Worm (Caenorhabditis elegans) whole organism, L4 larva: Measurements from ENCODE around the gene M01H9.5.

Experiments
- F26F4.8 ChIP-seq: fragments of 200-800 bp; sonication (Bioruptor generic); conservative IDR thresholded peaks from 2 replicates; pipeline ENCODE4 v1.3.6; 2022; ENCODE audit warnings: missing genetic modification characterization, missing compliant biosample characterization
- F44E2.7 ChIP-seq: fragments of 200-800 bp; sonication (Bioruptor generic); IDR thresholded peaks from 2 replicates; pipeline ENCODE4 v2.1.2; 2022; ENCODE audit warnings: missing genetic modification characterization, missing compliant biosample characterization
- Y48G9A.11 ChIP-seq: fragments of 200-800 bp; sonication (Bioruptor generic); IDR thresholded peaks from 2 replicates; pipeline ENCODE4 v1.3.6; 2022; ENCODE audit warnings: missing genetic modification reagents, missing genetic modification characterization, missing compliant biosample characterization
- aha-1 ChIP-seq: fragments of 150-350 bp; peaks from one replicate; lab custom pipeline; 2014; ENCODE audit warnings: missing biosample characterization, missing genetic modification characterization
- arid-1 ChIP-seq: fragments of 200-800 bp; sonication (Bioruptor generic); conservative IDR thresholded peaks from 2 replicates; pipeline ENCODE4 v1.3.6; 2022; ENCODE audit warnings: missing genetic modification reagents, missing genetic modification characterization, missing compliant biosample characterization
- ceh-28 ChIP-seq: fragments of 150-350 bp; optimal IDR thresholded peaks from 2 replicates; lab custom pipeline; 2014; ENCODE audit warnings: missing biosample characterization, missing genetic modification reagents, missing genetic modification characterization
- daf-16 ChIP-seq, 3 experiments: sonication (generic microtip); optimal IDR thresholded peaks; 2 replicates each; lab custom pipeline; 2016 to 2017; ENCODE audit warnings: missing genetic modification characterization in 3 of 3, missing genetic modification reagents in 3 of 3, mild to moderate bottlenecking in 2 of 3, missing compliant biosample characterization in 2 of 3, missing biosample characterization in 1 of 3, moderate library complexity in 1 of 3
- daf-8 ChIP-seq: fragments of 200-800 bp; sonication (Bioruptor generic); IDR thresholded peaks from 2 replicates; pipeline ENCODE4 v1.3.6; 2022; ENCODE audit warnings: missing genetic modification characterization, missing compliant biosample characterization
- dmd-6 ChIP-seq: fragments of 200-800 bp; sonication (Bioruptor generic); IDR thresholded peaks from 2 replicates; pipeline ENCODE4 v1.3.6; 2022; ENCODE audit warnings: missing genetic modification reagents, missing genetic modification characterization, missing compliant biosample characterization
- dve-1 ChIP-seq: sonication (generic microtip); optimal IDR thresholded peaks from 2 replicates; lab custom pipeline; 2017; ENCODE audit warnings: antibody characterized with exemption, mild to moderate bottlenecking, missing genetic modification characterization, missing compliant biosample characterization; ENCODE audit not compliant: insufficient read depth
- gei-8 ChIP-seq: fragments of 200-800 bp; sonication (Bioruptor generic); optimal IDR thresholded peaks from 2 replicates; lab custom pipeline; 2018; ENCODE audit warnings: mild to moderate bottlenecking, missing genetic modification characterization, missing compliant biosample characterization
- hlh-11 ChIP-seq: fragments of 200-800 bp; sonication (Bioruptor generic); optimal IDR thresholded peaks from 2 replicates; lab custom pipeline; 2018; ENCODE audit warnings: mild to moderate bottlenecking, missing genetic modification characterization, missing compliant biosample characterization
- hlh-30 ChIP-seq: sonication (generic microtip); optimal IDR thresholded peaks from 2 replicates; lab custom pipeline; 2017; ENCODE audit warnings: antibody characterized with exemption, mild to moderate bottlenecking, missing genetic modification characterization, missing compliant biosample characterization; ENCODE audit not compliant: insufficient read depth
- hmg-1.1 ChIP-seq: fragments of 200-800 bp; sonication (Bioruptor generic); IDR thresholded peaks from 2 replicates; pipeline ENCODE4 v1.3.6; 2022; ENCODE audit warnings: missing genetic modification reagents, missing genetic modification characterization, missing compliant biosample characterization
- lin-1 ChIP-seq: fragments of 200-800 bp; sonication (Bioruptor generic); IDR thresholded peaks from 2 replicates; pipeline ENCODE4 v1.3.6; 2022; ENCODE audit warnings: missing genetic modification reagents, missing genetic modification characterization, missing compliant biosample characterization
- lin-38 ChIP-seq: fragments of 200-800 bp; sonication (Bioruptor generic); IDR thresholded peaks from 2 replicates; pipeline ENCODE4 v1.3.6; 2022; ENCODE audit warnings: missing genetic modification reagents, missing genetic modification characterization, missing compliant biosample characterization
- lin-39 ChIP-seq: fragments of 150-350 bp; optimal IDR thresholded peaks from 2 replicates; lab custom pipeline; 2014; ENCODE audit warnings: missing biosample characterization, missing genetic modification reagents, missing genetic modification characterization
- lsy-2 ChIP-seq, 2 experiments: fragments of 150-350 bp in 1 of 2; sonication (generic microtip) in 1 of 2; optimal IDR thresholded peaks; 2 replicates each; lab custom pipeline; 2014 to 2017; ENCODE audit warnings: missing biosample characterization in 2 of 2, missing genetic modification characterization in 2 of 2
- mdl-1 ChIP-seq, 2 experiments: fragments of 150-350 bp in 1 of 2; sonication (generic microtip) in 1 of 2; optimal IDR thresholded peaks; 2 replicates each; lab custom pipeline; 2014 to 2017; ENCODE audit warnings: missing biosample characterization in 2 of 2, missing genetic modification characterization in 2 of 2
- mdt-29 ChIP-seq: fragments of 200-800 bp; sonication (Bioruptor generic); IDR thresholded peaks from 2 replicates; pipeline ENCODE4 v1.3.6; 2022; ENCODE audit warnings: missing genetic modification reagents, missing genetic modification characterization, missing compliant biosample characterization
- mes-2 ChIP-seq: sonication (generic microtip); optimal IDR thresholded peaks from 2 replicates; lab custom pipeline; 2016; ENCODE audit warnings: missing genotype, mild to moderate bottlenecking, missing genetic modification characterization, missing compliant biosample characterization; ENCODE audit not compliant: poor library complexity, severe bottlenecking
- mxl-3 ChIP-seq: fragments of 200-800 bp; sonication (Bioruptor generic); optimal IDR thresholded peaks from 2 replicates; lab custom pipeline; 2018; ENCODE audit warnings: mild to moderate bottlenecking, missing genetic modification characterization, missing compliant biosample characterization
- nhr-28 ChIP-seq: fragments of 150-350 bp; optimal IDR thresholded peaks from 2 replicates; lab custom pipeline; 2014; ENCODE audit warnings: missing biosample characterization, missing genetic modification characterization
- nhr-48 ChIP-seq: sonication (generic microtip); optimal IDR thresholded peaks from 2 replicates; lab custom pipeline; 2016; ENCODE audit warnings: mild to moderate bottlenecking, missing genetic modification characterization, missing compliant biosample characterization
- pha-4 ChIP-seq, 2 experiments: fragments of 150-350 bp in 1 of 2; fragments of 200-800 bp in 1 of 2; sonication (Bioruptor generic) in 1 of 2; IDR thresholded peaks in 1 of 2; optimal IDR thresholded peaks in 1 of 2; 2 replicates each; pipeline versions ENCODE4 v1.3.6 to Lab custom; 2014 to 2022; ENCODE audit warnings: missing genetic modification characterization in 2 of 2, missing genetic modification reagents in 2 of 2, missing biosample characterization in 1 of 2, missing compliant biosample characterization in 1 of 2
- set-16 ChIP-seq: fragments of 200-800 bp; sonication (Bioruptor generic); IDR thresholded peaks from 2 replicates; pipeline ENCODE4 v1.3.6; 2022; ENCODE audit warnings: missing genetic modification reagents, missing genetic modification characterization, missing compliant biosample characterization
- tra-1 ChIP-seq: fragments of 200-800 bp; sonication (Bioruptor generic); IDR thresholded peaks from 2 replicates; pipeline ENCODE4 v1.3.6; 2022; ENCODE audit warnings: missing genetic modification reagents, missing genetic modification characterization, missing compliant biosample characterization
- unc-62 ChIP-seq, 3 experiments: fragments of 150-350 bp in 1 of 3; sonication (generic microtip); optimal IDR thresholded peaks in 2 of 3; peaks in 1 of 3; 1 replicate in 1 of 3; 2 replicates in 2 of 3; lab custom pipeline; 2014 to 2017; ENCODE audit warnings: missing biosample characterization in 3 of 3, missing genetic modification characterization in 3 of 3, missing genetic modification reagents in 3 of 3, missing genotype in 1 of 3
- vab-7 ChIP-seq: fragments of 200-800 bp; sonication (Bioruptor generic); IDR thresholded peaks from 2 replicates; pipeline ENCODE4 v1.3.6; 2022; ENCODE audit warnings: missing genetic modification reagents, missing genetic modification characterization, missing compliant biosample characterization
- zfp-2 ChIP-seq: sonication (generic microtip); optimal IDR thresholded peaks from 2 replicates; lab custom pipeline; 2016; ENCODE audit warnings: mild to moderate bottlenecking, missing genetic modification characterization, missing compliant biosample characterization

The M01H9.5 gene

ce11 chrIV:4454330-4455173, 10.7 kb upstream of the M01H9.5 start, which contains the start of gene R08C7.11:
TSS of gene R08C7.11 (minus strand) at chrIV:4454937.
- peak; percentile 6 for TF ChIP-seq hlh-30
- TF ChIP-seq daf-8, result no peak
- TF ChIP-seq mes-2 (tag; lab: Kevin White, UChicago), result peak; percentile 37
- TF ChIP-seq nhr-48, result peak; percentile 20
- TF ChIP-seq pha-4 (GFP tag; IDR thresholded peaks at IDR 0.05; lab: Robert Waterston, UW), result peak; percentile 24; the same call in 1 of the 2 replicates
- TF ChIP-seq pha-4 (tag; optimal IDR thresholded peaks at IDR 0.05; lab: Kevin White, UChicago), result no peak
- peak; percentile 21 for TF ChIP-seq dve-1 (tag; lab: Kevin White, UChicago)
- no peak for TF ChIP-seq mdt-29 (GFP tag; lab: Robert Waterston, UW)
- peak in 1 of 2 experiments; percentile 96 for TF ChIP-seq unc-62 (GFP tag; optimal IDR thresholded peaks at IDR 0.05 in 1 of 2; lab: Kevin White, UChicago)
- no peak for TF ChIP-seq unc-62 (tag; optimal IDR thresholded peaks at IDR 0.05; lab: Kevin White, UChicago)
- TF ChIP-seq lsy-2 (tag; optimal IDR thresholded peaks at IDR 0.05; lab: Kevin White, UChicago), result peak in 1 of 2 experiments; percentile 17
- TF ChIP-seq mxl-3 (GFP tag; lab: Kevin White, UChicago), result peak; percentile 40
- peak; percentile 65 for TF ChIP-seq nhr-28 (tag; lab: Kevin White, UChicago)
- peak; percentile 32 for TF ChIP-seq ceh-28 (tag; lab: Kevin White, UChicago)
- TF ChIP-seq aha-1 (tag; lab: Kevin White, UChicago), result peak; percentile 86
- no peak for TF ChIP-seq daf-16 (GFP tag; optimal IDR thresholded peaks at IDR 0.05; lab: Kevin White, UChicago)
- peak; percentile 5 for TF ChIP-seq daf-16 (tag; optimal IDR thresholded peaks at IDR 0.05; lab: Kevin White, UChicago)
- TF ChIP-seq set-16 (GFP tag; lab: Robert Waterston, UW), result peak; percentile 75
- TF ChIP-seq mdl-1 (tag; optimal IDR thresholded peaks at IDR 0.05; lab: Kevin White, UChicago), result peak; percentile 7 to 38
- no peak for TF ChIP-seq F26F4.8 (GFP tag; lab: Robert Waterston, UW)
- no peak for TF ChIP-seq gei-8 (GFP tag; lab: Kevin White, UChicago)
- peak; percentile 33 for TF ChIP-seq hlh-11 (tag; lab: Kevin White, UChicago)
- TF ChIP-seq hmg-1.1 (GFP tag; lab: Robert Waterston, UW), result 0 out of 2 replicates have a peak, but pooled peaks have one; percentile 5
- no peak for TF ChIP-seq lin-38 (GFP tag; lab: Robert Waterston, UW)

ce11 chrIV:4456658-4457057, 8.6 kb upstream of the M01H9.5 start:
- no peak for TF ChIP-seq zfp-2 (tag; lab: Kevin White, UChicago)
- TF ChIP-seq unc-62 (GFP tag; optimal IDR thresholded peaks at IDR 0.05 in 1 of 2; lab: Kevin White, UChicago), result peak in 1 of 2 experiments; percentile 98
- TF ChIP-seq unc-62 (tag; optimal IDR thresholded peaks at IDR 0.05; lab: Kevin White, UChicago), result no peak
- TF ChIP-seq lin-39 (tag; lab: Kevin White, UChicago), result no peak
- no peak for TF ChIP-seq dmd-6 (GFP tag; lab: Robert Waterston, UW)
- TF ChIP-seq F44E2.7 (GFP tag; lab: Robert Waterston, UW), result no peak
- TF ChIP-seq tra-1 (GFP tag; lab: Robert Waterston, UW), result no peak
- TF ChIP-seq lin-1 (GFP tag; lab: Robert Waterston, UW), result no peak
- TF ChIP-seq, all 104 proteins: peak for 1

DNA sequence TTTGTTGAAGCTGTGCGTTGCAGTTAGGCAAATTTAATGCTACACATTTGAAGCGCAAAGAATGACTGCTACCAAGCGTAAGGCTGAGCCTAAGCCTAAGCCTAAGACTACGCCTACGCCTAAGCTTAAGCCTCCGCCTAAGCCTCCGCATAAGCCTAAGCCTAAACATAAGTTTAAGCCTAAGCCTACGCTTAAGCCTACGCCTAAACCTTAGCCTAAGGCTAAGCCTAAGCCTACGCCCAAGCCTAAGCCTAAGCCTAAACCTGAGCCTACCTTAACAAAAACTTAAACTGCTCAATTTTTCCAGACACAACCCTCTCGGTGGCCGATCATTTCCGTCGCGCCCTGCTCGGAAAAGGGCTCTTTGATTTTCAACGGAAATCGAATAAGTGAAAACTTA, 5.9 kb upstream of the M01H9.5 start:
- no peak for TF ChIP-seq vab-7
- 0 out of 2 replicates have a peak, but pooled peaks have one; percentile 4 for TF ChIP-seq Y48G9A.11 (GFP tag; lab: Robert Waterston, UW)
- TF ChIP-seq, all 104 proteins: peak for 1

ce11 chrIV:4463132-4463531, 2.2 kb upstream of the M01H9.5 start, which contains the start of gene M01H9.2:
TSS of gene M01H9.2 (minus strand) at chrIV:4463232.
- peak; percentile 38 for TF ChIP-seq hlh-30
- TF ChIP-seq arid-1 (GFP tag; lab: Robert Waterston, UW), result no peak
- TF ChIP-seq, all 104 proteins: peak for 1
